Fruit fly (Drosophila melanogaster): ENCODE measurements around the gene Ugt303A1.

The Ugt303A1 gene

DNA sequence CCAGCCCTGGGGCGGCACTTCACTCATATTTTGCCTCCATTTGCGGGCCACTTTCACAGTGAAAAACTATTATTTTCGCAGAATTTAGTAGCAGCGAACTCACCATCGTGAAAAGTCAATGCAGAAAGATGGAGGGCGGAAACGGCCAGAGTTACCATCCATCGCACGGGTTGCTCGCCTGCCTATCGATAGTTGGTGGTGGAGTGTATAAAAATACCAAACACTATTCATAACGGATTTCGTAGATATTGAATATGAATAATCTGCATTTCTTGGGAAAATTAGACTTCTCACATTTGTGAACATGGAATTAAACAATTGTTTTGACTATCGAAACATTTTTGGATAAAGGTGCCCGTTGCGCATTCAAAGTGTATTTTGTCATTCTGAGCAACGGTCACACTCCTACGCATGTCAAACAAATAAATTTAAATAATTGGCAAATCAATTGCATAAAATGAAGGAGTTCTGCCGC is 40.9 kb downstream of the Ugt303A1 start, which contains the start of the genes RpS25 and CG4820 (continued):
- TF ChIP-seq Hmx (GFP tag; optimal IDR thresholded peaks at IDR 0.05) (peak; percentile 25), slou (GFP tag; optimal IDR thresholded peaks at IDR 0.05) (peak; percentile 88), CG8089 (GFP tag; optimal IDR thresholded peaks at IDR 0.05) (peak; percentile 93), Fer3 (tag; optimal IDR thresholded peaks at IDR 0.05) (peak; percentile 91), pho (GFP tag; optimal IDR thresholded peaks at IDR 0.05) (peak; percentile 94), luna (GFP tag; optimal IDR thresholded peaks at IDR 0.05) (peak; percentile 86), slbo (GFP tag; IDR thresholded peaks at IDR 0.05) (peak; percentile 86), MTF-1 (GFP tag; optimal IDR thresholded peaks at IDR 0.05; ENCODE audit: borderline replicate concordance) (peak; percentile 96), wek (GFP tag; optimal IDR thresholded peaks at IDR 0.05) (peak; percentile 92), Dp (GFP tag; optimal IDR thresholded peaks at IDR 0.05) (peak; percentile 64), CG14050 (GFP tag; IDR thresholded peaks at IDR 0.05) (peak; percentile 85), eve (GFP tag; optimal IDR thresholded peaks at IDR 0.05) (no peak), row (GFP tag; IDR thresholded peaks at IDR 0.05) (peak; percentile 73), sim (GFP tag; IDR thresholded peaks at IDR 0.05) (peak; percentile 71), CG2875 (GFP tag; optimal IDR thresholded peaks at IDR 0.05) (peak; percentile 92), pum (GFP tag; optimal IDR thresholded peaks at IDR 0.05) (peak; percentile 78), Neu2 (GFP tag; optimal IDR thresholded peaks at IDR 0.05; ENCODE audit: borderline replicate concordance) (peak; percentile 85), prd (optimal IDR thresholded peaks at IDR 0.05) (no peak), prd (GFP tag; IDR thresholded peaks at IDR 0.05) (peak; percentile 70), ap (GFP tag; IDR thresholded peaks at IDR 0.05) (peak; percentile 71), CG31224 (GFP tag; IDR thresholded peaks at IDR 0.05) (peak; percentile 77), NC2β (GFP tag; optimal IDR thresholded peaks at IDR 0.05) (peak; percentile 98), Jarid2 (GFP tag; optimal IDR thresholded peaks at IDR 0.05) (peak; percentile 75), az2 (GFP tag; optimal IDR thresholded peaks at IDR 0.05) (peak; percentile 70), exex (tag; optimal IDR thresholded peaks at IDR 0.05) (peak; percentile 69), Chrac-16 (GFP tag; optimal IDR thresholded peaks at IDR 0.05) (peak; percentile 58), Asciz (GFP tag; optimal IDR thresholded peaks at IDR 0.05) (peak; percentile 89), chm (GFP tag; IDR thresholded peaks at IDR 0.05) (peak; percentile 90), CG11093 (GFP tag; IDR thresholded peaks at IDR 0.05) (0 out of 3 replicates have a peak, but pooled peaks have one; percentile 42), CHES-1-like (GFP tag; optimal IDR thresholded peaks at IDR 0.05) (peak; percentile 94), CG17829 (tag; optimal IDR thresholded peaks at IDR 0.05) (peak; percentile 89), C15 (GFP tag; IDR thresholded peaks at IDR 0.05) (peak; percentile 57; the same call in 1 of the 3 replicates), unc-4 (GFP tag; IDR thresholded peaks at IDR 0.05; ENCODE audit: partially characterized antibody) (peak; percentile 93), Sox102F (GFP tag; optimal IDR thresholded peaks at IDR 0.05) (peak; percentile 72), CG1024 (GFP tag; IDR thresholded peaks at IDR 0.05) (peak; percentile 74), ems (GFP tag; optimal IDR thresholded peaks at IDR 0.05) (peak; percentile 79), corto (GFP tag; optimal IDR thresholded peaks at IDR 0.05) (no peak), mld (GFP tag; IDR thresholded peaks at IDR 0.05; ENCODE audit: partially characterized antibody) (peak; percentile 65; the same call in 1 of the 3 replicates), fd64A (GFP tag; optimal IDR thresholded peaks at IDR 0.05) (peak; percentile 94), hbn (GFP tag; IDR thresholded peaks at IDR 0.05; ENCODE audit: partially characterized antibody) (peak; percentile 83), CG30403 (GFP tag; optimal IDR thresholded peaks at IDR 0.05) (peak; percentile 85), CG16779 (GFP tag; IDR thresholded peaks at IDR 0.05) (peak; percentile 79), tup (GFP tag; optimal IDR thresholded peaks at IDR 0.05) (peak; percentile 53), HLHmδ (GFP tag; optimal IDR thresholded peaks at IDR 0.05) (peak; percentile 99), ato (GFP tag; IDR thresholded peaks at IDR 0.05; ENCODE audit: partially characterized antibody) (peak; percentile 64), onecut (GFP tag; IDR thresholded peaks at IDR 0.05) (peak; percentile 93), CG7556 (GFP tag; optimal IDR thresholded peaks at IDR 0.05) (peak; percentile 75), Mes4 (GFP tag; optimal IDR thresholded peaks at IDR 0.05) (peak; percentile 97), CG6654 (GFP tag; optimal IDR thresholded peaks at IDR 0.05) (peak; percentile 71), schlank (tag; optimal IDR thresholded peaks at IDR 0.05) (peak; percentile 93)
